Worm (Caenorhabditis elegans): Measurements from ENCODE around the gene C16B8.3.

The C16B8.3 gene

DNA sequence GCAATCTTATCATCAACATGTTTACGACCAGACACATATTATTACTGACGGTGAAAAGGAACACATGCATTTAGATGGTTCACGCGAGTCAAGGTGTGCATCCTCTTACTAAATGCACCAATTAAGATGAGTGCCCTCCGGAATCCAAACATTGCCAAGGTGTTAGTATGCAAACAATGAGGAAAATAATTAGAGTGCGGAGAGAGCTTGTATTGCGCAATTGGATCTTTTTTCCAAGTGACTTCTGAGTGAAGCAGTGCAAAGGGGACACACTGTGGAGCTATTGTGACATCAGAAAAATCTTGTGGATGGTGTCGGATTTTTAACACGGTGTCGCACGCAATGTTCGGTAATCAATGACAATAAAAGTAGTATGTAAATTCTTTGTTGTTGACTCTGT, 8.8 kb upstream of the C16B8.3 start:
- TF ChIP-seq hlh-17 (GFP tag; optimal IDR thresholded peaks at IDR 0.05; ENCODE audit: borderline replicate concordance), result no peak
- TF ChIP-seq sup-37 (GFP tag; optimal IDR thresholded peaks at IDR 0.05), result no peak
- no peak for TF ChIP-seq mef-2 (tag; optimal IDR thresholded peaks at IDR 0.05)
- TF ChIP-seq nhr-77 (tag; optimal IDR thresholded peaks at IDR 0.05), result no peak
- no peak for TF ChIP-seq egl-13 (tag; optimal IDR thresholded peaks at IDR 0.05)
- TF ChIP-seq elt-2 (tag; optimal IDR thresholded peaks at IDR 0.05), result no peak
- TF ChIP-seq lin-13 (GFP tag; optimal IDR thresholded peaks at IDR 0.05), result no peak
- TF ChIP-seq dpl-1 (GFP tag; optimal IDR thresholded peaks at IDR 0.05), result no peak
- TF ChIP-seq nhr-20 (tag; optimal IDR thresholded peaks at IDR 0.05), result no peak
- no peak for TF ChIP-seq C16A3.4 (tag; optimal IDR thresholded peaks at IDR 0.05)
- no peak for TF ChIP-seq mdl-1 (tag; optimal IDR thresholded peaks at IDR 0.05)
- TF ChIP-seq lin-14 (GFP tag; optimal IDR thresholded peaks at IDR 0.05), result no peak
- no peak for TF ChIP-seq nhr-11 (tag; optimal IDR thresholded peaks at IDR 0.05)
- no peak for TF ChIP-seq fkh-4 (tag; optimal IDR thresholded peaks at IDR 0.05; ENCODE audit: borderline replicate concordance)
- TF ChIP-seq lin-15B (tag; optimal IDR thresholded peaks at IDR 0.05), result no peak
- TF ChIP-seq efl-1 (optimal IDR thresholded peaks at IDR 0.05), result no peak
- TF ChIP-seq efl-1 (GFP tag; optimal IDR thresholded peaks at IDR 0.05 in 1 of 2), result no peak

- TF ChIP-seq elt-2 (tag; optimal IDR thresholded peaks at IDR 0.05), result no peak
- no peak for TF ChIP-seq skn-1 (tag; optimal IDR thresholded peaks at IDR 0.05)
- TF ChIP-seq xbp-1 (tag; optimal IDR thresholded peaks at IDR 0.05), result no peak
- TF ChIP-seq C16A3.4 (tag; optimal IDR thresholded peaks at IDR 0.05), result no peak
- TF ChIP-seq lin-35 (GFP tag; optimal IDR thresholded peaks at IDR 0.05), result no peak
- TF ChIP-seq pax-3 (tag; optimal IDR thresholded peaks at IDR 0.05), result no peak
Observed at ce11 chrX:3976755-3977154, 8.3 kb upstream of the C16B8.3 start.

ce11 chrX:3974160-3974559, 5.7 kb upstream of the C16B8.3 start:
- TF ChIP-seq C04F5.9 (tag; optimal IDR thresholded peaks at IDR 0.05) (no peak), dsc-1 (tag; optimal IDR thresholded peaks at IDR 0.05) (peak; percentile 76)

DNA sequence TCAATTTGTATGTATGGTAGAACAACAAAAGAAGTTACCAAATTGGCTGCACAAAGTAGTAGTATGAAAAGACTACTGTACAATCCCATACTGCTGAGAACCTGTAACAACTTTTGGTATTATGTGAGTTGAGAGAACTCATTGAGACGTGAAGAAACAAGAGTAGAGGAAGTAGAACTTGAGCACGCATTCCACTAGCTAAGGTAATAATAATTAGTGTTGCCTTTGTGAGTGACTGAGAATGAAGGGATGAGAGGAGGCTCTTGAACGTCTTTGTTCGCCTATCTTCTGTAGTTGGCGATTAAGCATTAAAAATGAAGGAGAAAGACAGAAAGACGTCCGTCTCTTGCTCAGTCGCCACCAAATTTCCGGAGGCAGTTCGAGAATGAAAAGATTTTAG, 5.1 kb upstream of the C16B8.3 start, which contains the start of gene C16B8.4:
TSS of gene C16B8.4 (minus strand) at position 101 of the 400 bp plus-strand sequence.
- TF ChIP-seq unc-98 (GFP tag; IDR thresholded peaks at IDR 0.05) (no peak), zag-1 (tag; optimal IDR thresholded peaks at IDR 0.05) (no peak), C04F5.9 (tag; optimal IDR thresholded peaks at IDR 0.05) (no peak), F16B12.6 (tag; optimal IDR thresholded peaks at IDR 0.05) (no peak), lin-14 (GFP tag; optimal IDR thresholded peaks at IDR 0.05) (no peak), jun-1 (tag; optimal IDR thresholded peaks at IDR 0.05) (no peak), efl-1 (optimal IDR thresholded peaks at IDR 0.05) (no peak), efl-1 (GFP tag; optimal IDR thresholded peaks at IDR 0.05 in 1 of 2) (no peak), ceh-90 (tag; optimal IDR thresholded peaks at IDR 0.05) (no peak), lin-39 (tag; optimal IDR thresholded peaks at IDR 0.05) (no peak), ces-1 (GFP tag; optimal IDR thresholded peaks at IDR 0.05) (no peak), aha-1 (tag; optimal IDR thresholded peaks at IDR 0.05) (no peak), tbx-2 (tag; optimal IDR thresholded peaks at IDR 0.05) (no peak), nhr-85 (tag) (no peak), unc-62 (GFP tag; optimal IDR thresholded peaks at IDR 0.05) (no peak), lin-35 (GFP tag; optimal IDR thresholded peaks at IDR 0.05) (no peak), egl-27 (tag; optimal IDR thresholded peaks at IDR 0.05) (no peak), rnt-1 (tag; optimal IDR thresholded peaks at IDR 0.05) (no peak)

- no peak for TF ChIP-seq nhr-71 (tag; optimal IDR thresholded peaks at IDR 0.05)
- TF ChIP-seq elt-2 (tag; optimal IDR thresholded peaks at IDR 0.05), result no peak
- no peak for TF ChIP-seq snpc-4 (tag; optimal IDR thresholded peaks at IDR 0.05)
- no peak for TF ChIP-seq unc-98 (GFP tag; IDR thresholded peaks at IDR 0.05)
Observed at ce11 chrX:3970786-3971185, 2.4 kb upstream of the C16B8.3 start.
